Worm (Caenorhabditis elegans): Measurements from ENCODE around the gene F07F6.7.

The F07F6.7 gene

ce11 chrII:5377467-5378238, 46.0 kb downstream of the F07F6.7 start, which contains the start of gene prdx-2:
Gene prdx-2 (plus strand): TSS chrII:5378195.
- TF ChIP-seq unc-62 (GFP tag; optimal IDR thresholded peaks at IDR 0.05 in 1 of 2) (peak in 1 of 2 experiments; percentile 98), unc-62 (tag; optimal IDR thresholded peaks at IDR 0.05) (no peak), nhr-28 (tag; optimal IDR thresholded peaks at IDR 0.05) (no peak), aha-1 (tag) (peak; percentile 22), rbr-2 (tag; optimal IDR thresholded peaks at IDR 0.05) (no peak), ceh-62 (tag; optimal IDR thresholded peaks at IDR 0.05) (no peak), F49E8.2 (tag; optimal IDR thresholded peaks at IDR 0.05; ENCODE audit: borderline replicate concordance) (peak; percentile 18), pha-4 (GFP tag; IDR thresholded peaks at IDR 0.05) (no peak), pha-4 (tag; optimal IDR thresholded peaks at IDR 0.05) (no peak), lin-38 (GFP tag; IDR thresholded peaks at IDR 0.05) (peak; percentile 58; the same call in 1 of the 2 replicates), Y48G9A.11 (GFP tag; IDR thresholded peaks at IDR 0.05) (peak; percentile 58; the same call in 1 of the 2 replicates), hmg-1.1 (GFP tag; IDR thresholded peaks at IDR 0.05) (0 out of 2 replicates have a peak, but pooled peaks have one; percentile 30), lsy-2 (tag; optimal IDR thresholded peaks at IDR 0.05) (peak in 1 of 2 experiments; percentile 45), nhr-6 (tag; optimal IDR thresholded peaks at IDR 0.05) (no peak), daf-16 (GFP tag; optimal IDR thresholded peaks at IDR 0.05) (no peak), daf-16 (tag; optimal IDR thresholded peaks at IDR 0.05) (peak; percentile 32), unc-130 (GFP tag; optimal IDR thresholded peaks at IDR 0.05) (peak; percentile 56), arid-1 (GFP tag; conservative IDR thresholded peaks at IDR 0.05) (no peak)

- TF ChIP-seq nhr-111 (GFP tag; optimal IDR thresholded peaks at IDR 0.05) (no peak), php-3 (GFP tag; IDR thresholded peaks at IDR 0.05) (no peak), attf-4 (tag; optimal IDR thresholded peaks at IDR 0.05) (no peak), nhr-77 (tag; optimal IDR thresholded peaks at IDR 0.05) (no peak), sdz-12 (GFP tag; optimal IDR thresholded peaks at IDR 0.05) (no peak), zip-11 (GFP tag; IDR thresholded peaks at IDR 0.05) (no peak), ama-1 (optimal IDR thresholded peaks at IDR 0.05) (no peak), mxl-2 (GFP tag; conservative IDR thresholded peaks at IDR 0.05) (no peak), hmg-1.1 (GFP tag; IDR thresholded peaks at IDR 0.05) (no peak), saeg-2 (GFP tag; IDR thresholded peaks at IDR 0.05) (no peak), spr-3 (GFP tag; optimal IDR thresholded peaks at IDR 0.05) (no peak), daf-12 (tag; optimal IDR thresholded peaks at IDR 0.05) (no peak), dmd-8 (GFP tag; IDR thresholded peaks at IDR 0.05) (no peak), jun-1 (tag; optimal IDR thresholded peaks at IDR 0.05) (no peak), ZK337.2 (GFP tag; IDR thresholded peaks at IDR 0.05) (no peak), F49E8.2 (tag; optimal IDR thresholded peaks at IDR 0.05; ENCODE audit: borderline replicate concordance) (no peak), zfp-2 (tag; optimal IDR thresholded peaks at IDR 0.05) (no peak), mdt-29 (GFP tag; IDR thresholded peaks at IDR 0.05) (no peak)
These were observed 48.7 kb downstream of the F07F6.7 start, which contains the start of gene algn-2 for ce11 chrII:5374967-5375366. Gene algn-2 (plus strand): TSS chrII:5375267.

- TF ChIP-seq R02D3.7 (tag; optimal IDR thresholded peaks at IDR 0.05) (no peak), unc-130 (GFP tag; optimal IDR thresholded peaks at IDR 0.05) (peak; percentile 27), Y48G9A.11 (GFP tag; IDR thresholded peaks at IDR 0.05) (no peak), tra-1 (GFP tag; IDR thresholded peaks at IDR 0.05) (peak; percentile 47), F44E2.7 (GFP tag; IDR thresholded peaks at IDR 0.05) (no peak), zfp-2 (tag; optimal IDR thresholded peaks at IDR 0.05) (peak; percentile 23), nhr-42 (GFP tag; IDR thresholded peaks at IDR 0.05) (0 out of 2 replicates have a peak, but pooled peaks have one; percentile 17), mes-2 (tag; optimal IDR thresholded peaks at IDR 0.05; ENCODE audit: poor library complexity, severe bottlenecking) (peak; percentile 93), sdz-12 (GFP tag; optimal IDR thresholded peaks at IDR 0.05) (no peak), pqm-1 (tag; optimal IDR thresholded peaks at IDR 0.05) (peak; percentile 74), fos-1 (tag; optimal IDR thresholded peaks at IDR 0.05) (no peak), mdt-29 (GFP tag; IDR thresholded peaks at IDR 0.05) (no peak), Y5F2A.4 (GFP tag; optimal IDR thresholded peaks at IDR 0.05) (peak; percentile 9), aha-1 (tag) (peak; percentile 86), ctbp-1 (GFP tag; IDR thresholded peaks at IDR 0.05) (peak; percentile 80; the same call in 1 of the 2 replicates), ceh-20 (GFP tag; IDR thresholded peaks at IDR 0.05) (peak; percentile 85), lin-38 (GFP tag; IDR thresholded peaks at IDR 0.05) (peak; percentile 86), ceh-28 (tag; optimal IDR thresholded peaks at IDR 0.05) (no peak), hlh-30 (tag; optimal IDR thresholded peaks at IDR 0.05; ENCODE audit: insufficient read depth) (peak; percentile 81)
These were observed 50.2 kb downstream of the F07F6.7 start, which contains the start of the genes agt-2 and F09E5.3 for ce11 chrII:5373275-5374047. Gene agt-2 (minus strand): TSS chrII:5373827. Gene F09E5.3 (plus strand): TSS chrII:5373997.

Measured in whole organism, L4 larva.